Worm (Caenorhabditis elegans): Measurements from ENCODE around the gene clc-6.

DNA sequence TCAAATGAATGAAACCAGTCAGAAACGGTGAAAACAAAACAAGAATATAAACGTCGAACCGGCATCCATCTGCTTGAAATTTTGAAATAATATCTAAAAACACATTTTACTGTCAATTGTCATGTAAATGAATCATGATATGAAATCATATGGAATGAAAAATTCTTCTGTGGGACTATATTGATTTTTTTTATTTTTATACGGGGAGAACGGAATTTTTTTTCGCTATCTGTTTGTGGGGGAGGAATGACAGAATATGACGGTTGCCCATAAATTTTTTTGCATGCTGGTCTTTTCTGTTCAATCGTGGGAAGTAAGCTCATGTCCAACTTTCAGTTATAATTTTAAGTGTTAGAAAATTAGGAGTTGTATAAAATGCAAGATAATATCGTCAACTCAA, 51.3 kb downstream of the clc-6 start, which contains the start of gene C06H2.7:
- TF ChIP-seq tbx-2 (tag; optimal IDR thresholded peaks at IDR 0.05): no peak
- no peak for TF ChIP-seq sox-4 (tag; optimal IDR thresholded peaks at IDR 0.05)
- no peak for TF ChIP-seq nhr-11 (tag; optimal IDR thresholded peaks at IDR 0.05)
- TF ChIP-seq odd-2 (tag; optimal IDR thresholded peaks at IDR 0.05): no peak
- TF ChIP-seq hlh-30 (tag; optimal IDR thresholded peaks at IDR 0.05; ENCODE audit: insufficient read depth): no peak
- no peak for TF ChIP-seq pha-4 (tag; optimal IDR thresholded peaks at IDR 0.05)
- TF ChIP-seq pag-3 (tag; optimal IDR thresholded peaks at IDR 0.05; ENCODE audit: borderline replicate concordance): no peak
- no peak for TF ChIP-seq nfya-1 (tag; optimal IDR thresholded peaks at IDR 0.05)
- TF ChIP-seq C08G9.2 (tag; optimal IDR thresholded peaks at IDR 0.05): no peak
- TF ChIP-seq elt-2 (tag; optimal IDR thresholded peaks at IDR 0.05): no peak
- TF ChIP-seq ztf-16 (tag; optimal IDR thresholded peaks at IDR 0.05): no peak
- no peak for TF ChIP-seq Y22D7AL.16 (tag; optimal IDR thresholded peaks at IDR 0.05)
